Worm (Caenorhabditis elegans): ENCODE measurements around the gene C23H4.8.

ce11 chrX:12234424-12234823, 17.4 kb downstream of the C23H4.8 start:
- TF ChIP-seq nhr-10 (tag; optimal IDR thresholded peaks at IDR 0.05) (no peak), ceh-82 (tag; optimal IDR thresholded peaks at IDR 0.05) (no peak), nhr-76 (tag; optimal IDR thresholded peaks at IDR 0.05) (no peak), nhr-77 (tag; optimal IDR thresholded peaks at IDR 0.05) (no peak), ztf-11 (tag; optimal IDR thresholded peaks at IDR 0.05) (no peak), pqm-1 (tag; optimal IDR thresholded peaks at IDR 0.05) (peak; percentile 21), pha-4 (GFP tag; IDR thresholded peaks at IDR 0.05) (no peak), pha-4 (tag; optimal IDR thresholded peaks at IDR 0.05) (no peak), ama-1 (optimal IDR thresholded peaks at IDR 0.05) (no peak), aha-1 (tag) (peak; percentile 5), aly-2 (tag; optimal IDR thresholded peaks at IDR 0.05) (no peak), ceh-28 (tag; optimal IDR thresholded peaks at IDR 0.05) (no peak)
